Fruit fly (Drosophila melanogaster) whole organism: ENCODE data around the gene CG6015.

Experiments
- CG8478 ChIP-seq: fragments of >200 bp; optimal IDR thresholded peaks from 2 replicates; lab custom pipeline; 2018; ENCODE audit warnings: inconsistent platforms
- Dll ChIP-seq: fragments of >200 bp; optimal IDR thresholded peaks from 2 replicates; lab custom pipeline; 2017
- EcR ChIP-seq, 2 experiments: fragments of >200 bp; optimal IDR thresholded peaks; 2 replicates each; lab custom pipeline; 2017; ENCODE audit warnings: missing biosample characterization in 2 of 2, missing genetic modification characterization in 2 of 2, missing genetic modification reagents in 2 of 2
- pan ChIP-seq: fragments of >200 bp; optimal IDR thresholded peaks from 2 replicates; lab custom pipeline; 2017
- psq ChIP-seq: fragments of >200 bp; optimal IDR thresholded peaks from 2 replicates; lab custom pipeline; 2017
- usp ChIP-seq: fragments of >200 bp; optimal IDR thresholded peaks from 2 replicates; lab custom pipeline; 2017; ENCODE audit warnings: missing biosample characterization, missing genetic modification characterization, mixed read lengths

dm6 chr3R:22049134-22049796, 15.2 kb upstream of the CG6015 start:
- TF ChIP-seq usp (GFP tag; lab: Kevin White, UChicago) (no peak), pan (lab: Kevin White, UChicago) (no peak), Dll (no peak), CG8478 (no peak), psq (no peak), EcR (GFP tag; optimal IDR thresholded peaks at IDR 0.05; lab: Kevin White, UChicago) (no peak)
